Fruit fly (Drosophila melanogaster) whole organism, embryonic: ENCODE results near the gene CG32099.
A peak's percentile ranks its signal among the peaks of the same experiment; 100 is the strongest.

Experiments used
- Adf1 ChIP-seq: fragments of 200-800 bp; sonication (Bioruptor generic); IDR thresholded peaks from 2 replicates; pipeline ENCODE4 v1.3.6; 2022; ENCODE audit warnings: missing biosample characterization, missing genetic modification characterization
- BEAF-32 ChIP-seq: fragments of 200-800 bp; sonication (Bioruptor generic); optimal IDR thresholded peaks from 3 replicates; lab custom pipeline; 2017; ENCODE audit warnings: missing biosample characterization, missing genetic modification characterization, mild to moderate bottlenecking, moderate library complexity, missing genetic modification reagents
- CG10431 ChIP-seq: fragments of 200-800 bp; sonication (Bioruptor generic); optimal IDR thresholded peaks from 3 replicates; lab custom pipeline; 2018; ENCODE audit warnings: missing biosample characterization, mild to moderate bottlenecking, missing genetic modification characterization
- CG10979 ChIP-seq: fragments of 200-800 bp; sonication (Bioruptor generic); optimal IDR thresholded peaks from 2 replicates; lab custom pipeline; 2018; ENCODE audit warnings: missing biosample characterization, mild to moderate bottlenecking, missing genetic modification characterization, moderate library complexity
- CG1647 ChIP-seq: fragments of 200-800 bp; sonication (Bioruptor generic); optimal IDR thresholded peaks from 3 replicates; lab custom pipeline; 2016; ENCODE audit warnings: missing biosample characterization, missing genetic modification characterization
- CG16779 ChIP-seq: fragments of 200-800 bp; sonication (Bioruptor generic); IDR thresholded peaks from 2 replicates; pipeline ENCODE4 v1.3.6; 2022; ENCODE audit warnings: missing biosample characterization, missing genetic modification characterization
- CG17186 ChIP-seq: fragments of 200-800 bp; sonication (Bioruptor generic); optimal IDR thresholded peaks from 3 replicates; lab custom pipeline; 2017; ENCODE audit warnings: missing biosample characterization, missing genetic modification reagents, missing genetic modification characterization
- CG17359 ChIP-seq: fragments of 200-800 bp; sonication (Bioruptor generic); optimal IDR thresholded peaks from 3 replicates; lab custom pipeline; 2018; ENCODE audit warnings: missing biosample characterization, mild to moderate bottlenecking, missing genetic modification characterization, moderate library complexity
- CG18619 ChIP-seq: fragments of 200-800 bp; sonication (Bioruptor generic); optimal IDR thresholded peaks from 3 replicates; lab custom pipeline; 2017; ENCODE audit warnings: missing biosample characterization, mild to moderate bottlenecking, missing genetic modification characterization
- CG2199 ChIP-seq: fragments of 200-800 bp; sonication (Bioruptor generic); IDR thresholded peaks from 3 replicates; pipeline ENCODE4 v1.3.6; 2022; ENCODE audit warnings: missing biosample characterization, missing genetic modification characterization
- CG31224 ChIP-seq: fragments of 200-800 bp; sonication (Bioruptor generic); IDR thresholded peaks from 2 replicates; pipeline ENCODE4 v1.3.6; 2022; ENCODE audit warnings: missing biosample characterization, missing genetic modification characterization
- CG34422 ChIP-seq: fragments of 200-800 bp; sonication (Bioruptor generic); IDR thresholded peaks from 3 replicates; pipeline ENCODE4 v1.3.6; 2022; ENCODE audit warnings: missing biosample characterization, missing genetic modification characterization
- CG4404 ChIP-seq: fragments of 200-800 bp; sonication (Bioruptor generic); IDR thresholded peaks from 2 replicates; pipeline ENCODE4 v1.3.6; 2022; ENCODE audit warnings: missing biosample characterization, missing genetic modification characterization
- CG6654 ChIP-seq: fragments of 200-800 bp; sonication (Bioruptor generic); optimal IDR thresholded peaks from 2 replicates; lab custom pipeline; 2017; ENCODE audit warnings: missing biosample characterization, mild to moderate bottlenecking, missing genetic modification characterization
- CG6813 ChIP-seq: fragments of 200-800 bp; sonication (Bioruptor generic); optimal IDR thresholded peaks from 2 replicates; lab custom pipeline; 2017; ENCODE audit warnings: missing biosample characterization, missing genetic modification characterization, mild to moderate bottlenecking, moderate library complexity, missing genetic modification reagents
- CG8944 ChIP-seq: fragments of 200-800 bp; sonication (Bioruptor generic); optimal IDR thresholded peaks from 3 replicates; lab custom pipeline; 2016; ENCODE audit warnings: missing biosample characterization, missing genetic modification characterization
- CG9932 ChIP-seq: fragments of 200-800 bp; sonication (Bioruptor generic); IDR thresholded peaks from 2 replicates; pipeline ENCODE4 v1.3.6; 2022; ENCODE audit warnings: missing biosample characterization, missing genetic modification characterization
- CHES-1-like ChIP-seq: fragments of 200-800 bp; sonication (Bioruptor generic); optimal IDR thresholded peaks from 2 replicates; lab custom pipeline; 2016; ENCODE audit warnings: missing biosample characterization, missing genetic modification characterization
- D ChIP-seq, 2 experiments: fragments of 200-800 bp in 1 of 2; fragments of >200 bp in 1 of 2; sonication (Bioruptor generic) in 1 of 2; optimal IDR thresholded peaks; 2 replicates in 1 of 2; 3 replicates in 1 of 2; lab custom pipeline; 2017; ENCODE audit warnings: mild to moderate bottlenecking in 1 of 2, missing biosample characterization in 1 of 2, missing genetic modification characterization in 1 of 2, missing genetic modification reagents in 1 of 2
- E2f2 ChIP-seq: fragments of 200-800 bp; sonication (Bioruptor generic); IDR thresholded peaks from 2 replicates; pipeline ENCODE4 v1.3.6; 2022; ENCODE audit warnings: missing biosample characterization, missing genetic modification characterization
- ERR ChIP-seq: fragments of 200-800 bp; sonication (Bioruptor generic); optimal IDR thresholded peaks from 2 replicates; lab custom pipeline; 2016; ENCODE audit warnings: missing biosample characterization, missing genetic modification characterization
- Hmr ChIP-seq: fragments of 200-800 bp; sonication (Bioruptor generic); optimal IDR thresholded peaks from 3 replicates; lab custom pipeline; 2017; ENCODE audit warnings: mild to moderate bottlenecking, missing biosample characterization, missing genetic modification reagents, missing genetic modification characterization
- Hmx ChIP-seq: fragments of 200-800 bp; sonication (Bioruptor generic); optimal IDR thresholded peaks from 2 replicates; lab custom pipeline; 2016; ENCODE audit warnings: missing biosample characterization, missing genetic modification characterization
- Hr39 ChIP-seq: fragments of >200 bp; optimal IDR thresholded peaks from 2 replicates; lab custom pipeline; 2017
- Hr51 ChIP-seq, 2 experiments: fragments of 200-800 bp; sonication (Bioruptor generic); optimal IDR thresholded peaks; 2 replicates in 1 of 2; 3 replicates in 1 of 2; lab custom pipeline; 2016 to 2018; ENCODE audit warnings: missing biosample characterization in 2 of 2, missing genetic modification characterization in 2 of 2, mild to moderate bottlenecking in 1 of 2, moderate library complexity in 1 of 2
- Hsf ChIP-seq: fragments of 200-800 bp; sonication (Bioruptor generic); optimal IDR thresholded peaks from 3 replicates; lab custom pipeline; 2016; ENCODE audit warnings: missing biosample characterization, missing genetic modification characterization
- MBD-R2 ChIP-seq: fragments of 200-800 bp; sonication (Bioruptor generic); IDR thresholded peaks from 2 replicates; pipeline ENCODE4 v1.3.6; 2022; ENCODE audit warnings: missing biosample characterization, missing genetic modification characterization
- NFAT ChIP-seq: fragments of 200-800 bp; sonication (Bioruptor generic); IDR thresholded peaks from 2 replicates; pipeline ENCODE4 v1.3.6; 2022; ENCODE audit warnings: missing biosample characterization, missing genetic modification characterization
- TFAM ChIP-seq: fragments of 200-800 bp; sonication (Bioruptor generic); optimal IDR thresholded peaks from 2 replicates; lab custom pipeline; 2017; ENCODE audit warnings: missing biosample characterization, missing genetic modification characterization, inconsistent platforms
- ato ChIP-seq: fragments of 200-800 bp; sonication (Bioruptor generic); IDR thresholded peaks from 2 replicates; pipeline ENCODE4 v1.3.6; 2022; ENCODE audit warnings: missing biosample characterization, missing genetic modification characterization; ENCODE audit not compliant: partially characterized antibody
- cas ChIP-seq: fragments of 200-800 bp; sonication (Bioruptor generic); IDR thresholded peaks from 2 replicates; pipeline ENCODE4 v1.3.6; 2022; ENCODE audit warnings: missing biosample characterization, missing genetic modification characterization
- dimm ChIP-seq: fragments of 200-800 bp; sonication (Bioruptor generic); IDR thresholded peaks from 2 replicates; pipeline ENCODE4 v1.3.6; 2022; ENCODE audit warnings: missing biosample characterization, missing genetic modification characterization
- eve ChIP-seq, 2 experiments: fragments of >200 bp; optimal IDR thresholded peaks; 2 replicates each; lab custom pipeline; 2017; ENCODE audit warnings: missing biosample characterization in 2 of 2, missing genetic modification characterization in 2 of 2
- fd96Cb ChIP-seq: fragments of 200-800 bp; sonication (Bioruptor generic); optimal IDR thresholded peaks from 2 replicates; lab custom pipeline; 2018; ENCODE audit warnings: missing biosample characterization, mild to moderate bottlenecking, missing genetic modification characterization, moderate library complexity
- gfzf ChIP-seq: fragments of 200-800 bp; sonication (Bioruptor generic); optimal IDR thresholded peaks from 2 replicates; lab custom pipeline; 2016; ENCODE audit warnings: missing biosample characterization, mild to moderate bottlenecking, missing genetic modification characterization, moderate library complexity
- hth ChIP-seq: fragments of >200 bp; optimal IDR thresholded peaks from 2 replicates; lab custom pipeline; 2017; ENCODE audit warnings: inconsistent platforms
- kni ChIP-seq: fragments of 200-800 bp; sonication (Bioruptor generic); optimal IDR thresholded peaks from 3 replicates; lab custom pipeline; 2017; ENCODE audit warnings: mild to moderate bottlenecking, missing biosample characterization, missing genetic modification reagents, missing genetic modification characterization
- lov ChIP-seq, 2 experiments: fragments of 200-800 bp in 1 of 2; fragments of >200 bp in 1 of 2; sonication (Bioruptor generic) in 1 of 2; IDR thresholded peaks in 1 of 2; optimal IDR thresholded peaks in 1 of 2; 2 replicates in 1 of 2; 3 replicates in 1 of 2; pipeline versions ENCODE4 v1.3.6 to Lab custom; 2017 to 2022; ENCODE audit warnings: missing biosample characterization in 1 of 2, missing genetic modification characterization in 1 of 2
- mam ChIP-seq: fragments of 200-800 bp; sonication (Bioruptor generic); optimal IDR thresholded peaks from 3 replicates; lab custom pipeline; 2016; ENCODE audit warnings: missing biosample characterization, missing genetic modification characterization
- nom ChIP-seq: fragments of 200-800 bp; sonication (Bioruptor generic); optimal IDR thresholded peaks from 2 replicates; lab custom pipeline; 2017; ENCODE audit warnings: missing biosample characterization, missing genetic modification characterization, mild to moderate bottlenecking, moderate library complexity, missing genetic modification reagents
- pzg ChIP-seq: fragments of 200-800 bp; sonication (Bioruptor generic); optimal IDR thresholded peaks from 3 replicates; lab custom pipeline; 2018; ENCODE audit warnings: missing biosample characterization, mild to moderate bottlenecking, missing genetic modification characterization, moderate library complexity
- row ChIP-seq: fragments of 200-800 bp; sonication (Bioruptor generic); IDR thresholded peaks from 3 replicates; pipeline ENCODE4 v1.3.6; 2022; ENCODE audit warnings: missing biosample characterization, missing genetic modification characterization
- sens ChIP-seq: fragments of 200-800 bp; sonication (Bioruptor generic); peaks from one replicate; lab custom pipeline; 2016; ENCODE audit warnings: missing biosample characterization, missing genetic modification characterization
- sqz ChIP-seq: fragments of 200-800 bp; sonication (Bioruptor generic); optimal IDR thresholded peaks from 3 replicates; lab custom pipeline; 2018; ENCODE audit warnings: missing biosample characterization, mild to moderate bottlenecking, missing genetic modification characterization
- twi ChIP-seq: fragments of 200-800 bp; optimal IDR thresholded peaks from 2 replicates; lab custom pipeline; 2019; ENCODE audit warnings: missing biosample characterization, mild to moderate bottlenecking, missing genetic modification characterization, moderate library complexity
- zen2 ChIP-seq: fragments of 200-800 bp; sonication (Bioruptor generic); IDR thresholded peaks from 3 replicates; pipeline ENCODE4 v1.3.6; 2022; ENCODE audit warnings: missing biosample characterization, missing genetic modification characterization; ENCODE audit not compliant: partially characterized antibody

The CG32099 gene

dm6 chr3L:12149024-12149423 lies at the start of gene CG32099:
TSS of gene CG32099 (plus strand) at chr3L:12149273.
- TF ChIP-seq pzg (GFP tag; lab: Kevin White, UChicago) (peak; percentile 29), BEAF-32 (GFP tag; lab: Kevin White, UChicago) (peak; percentile 7), MBD-R2 (GFP tag; lab: Robert Waterston, UW) (peak; percentile 47; the same call in 1 of the 2 replicates), Hmx (no peak), eve (GFP tag; optimal IDR thresholded peaks at IDR 0.05; lab: Kevin White, UChicago) (no peak), Hmr (no peak), gfzf (peak; percentile 60)
- TF ChIP-seq, all 482 proteins: peak for 4

- TF ChIP-seq cas (GFP tag; lab: Robert Waterston, UW) (no peak), CG17186 (no peak), CG16779 (GFP tag; lab: Robert Waterston, UW) (peak; percentile 19; the same call in 1 of the 2 replicates), lov (optimal IDR thresholded peaks at IDR 0.05; lab: Kevin White, UChicago) (no peak), lov (GFP tag; IDR thresholded peaks at IDR 0.05; lab: Robert Waterston, UW) (0 out of 3 replicates have a peak, but pooled peaks have one; percentile 50), NFAT (GFP tag; lab: Robert Waterston, UW) (no peak), Hsf (GFP tag; lab: Kevin White, UChicago) (no peak), twi (peak; percentile 99), CG2199 (GFP tag; lab: Robert Waterston, UW) (peak; percentile 79; the same call in 2 of the 3 replicates), sens (GFP tag; lab: Kevin White, UChicago) (peak; percentile 58), nom (GFP tag; lab: Kevin White, UChicago) (peak; percentile 49)
Measured at dm6 chr3L:12099329-12100031, 49.6 kb upstream of the CG32099 start.

dm6 chr3L:12101924-12102383 lies 47.1 kb upstream of the CG32099 start:
- TF ChIP-seq Adf1 (GFP tag; lab: Robert Waterston, UW) (no peak), CG8944 (no peak), CHES-1-like (GFP tag; lab: Kevin White, UChicago) (no peak), CG6654 (GFP tag; lab: Kevin White, UChicago) (no peak), mam (GFP tag; lab: Kevin White, UChicago) (no peak), CG1647 (GFP tag; lab: Kevin White, UChicago) (no peak), CG9932 (GFP tag; lab: Robert Waterston, UW) (no peak), fd96Cb (tag; lab: Kevin White, UChicago) (peak; percentile 8), kni (GFP tag; lab: Kevin White, UChicago) (no peak), CG10979 (peak; percentile 59), zen2 (GFP tag; lab: Robert Waterston, UW) (no peak), ato (no peak), row (GFP tag; lab: Robert Waterston, UW) (peak; percentile 21; the same call in 1 of the 3 replicates), Hr51 (GFP tag; optimal IDR thresholded peaks at IDR 0.05; lab: Kevin White, UChicago) (peak in 1 of 2 experiments; percentile 30), CG34422 (no peak), E2f2 (GFP tag; lab: Robert Waterston, UW) (no peak), hth (lab: Kevin White, UChicago) (no peak), dimm (no peak), CG17359 (no peak), sqz (GFP tag; lab: Kevin White, UChicago) (peak; percentile 37), CG18619 (GFP tag; lab: Kevin White, UChicago) (no peak), TFAM (GFP tag; lab: Kevin White, UChicago) (no peak), Hr39 (lab: Kevin White, UChicago) (no peak), D (optimal IDR thresholded peaks at IDR 0.05; lab: Kevin White, UChicago) (no peak), D (GFP tag; optimal IDR thresholded peaks at IDR 0.05; lab: Kevin White, UChicago) (peak; percentile 34), CG6813 (GFP tag; lab: Kevin White, UChicago) (no peak), CG10431 (GFP tag; lab: Kevin White, UChicago) (no peak), CG4404 (GFP tag; lab: Robert Waterston, UW) (no peak), ERR (GFP tag; lab: Kevin White, UChicago) (no peak), MBD-R2 (GFP tag; lab: Robert Waterston, UW) (no peak), CG31224 (GFP tag; lab: Robert Waterston, UW) (no peak)
